Fruit fly (Drosophila melanogaster) whole organism, adult: ENCODE results near the gene CG3534.
A peak's percentile ranks its signal among the peaks of the same experiment; 100 is the strongest.
"Not testable (repeated sequence)": the region's sequence is repeated elsewhere in the genome, so short reads cannot be mapped to it uniquely, and the experiment has no call there.

Experiments
- CG11617 ChIP-seq: fragments of 200-800 bp; sonication (Bioruptor generic); optimal IDR thresholded peaks from 2 replicates; lab custom pipeline; 2017; ENCODE audit warnings: mild to moderate bottlenecking, missing biosample characterization, missing genetic modification reagents, missing genetic modification characterization
- CG12768 ChIP-seq: fragments of 200-800 bp; sonication (Bioruptor generic); optimal IDR thresholded peaks from 2 replicates; lab custom pipeline; 2017; ENCODE audit warnings: missing biosample characterization, missing genetic modification characterization, mild to moderate bottlenecking, moderate library complexity, missing genetic modification reagents
- CG14711 ChIP-seq: fragments of 200-800 bp; sonication (Bioruptor generic); optimal IDR thresholded peaks from 2 replicates; lab custom pipeline; 2018; ENCODE audit warnings: missing biosample characterization, mild to moderate bottlenecking, missing genetic modification characterization, moderate library complexity
- CG1620 ChIP-seq: fragments of 200-800 bp; sonication (Bioruptor generic); optimal IDR thresholded peaks from 2 replicates; lab custom pipeline; 2016; ENCODE audit warnings: missing biosample characterization, missing genetic modification characterization
- CG33017 ChIP-seq: fragments of 200-800 bp; sonication (Bioruptor generic); optimal IDR thresholded peaks from 2 replicates; lab custom pipeline; 2018; ENCODE audit warnings: missing biosample characterization, mild to moderate bottlenecking, missing genetic modification characterization, moderate library complexity
- CG5204 ChIP-seq: fragments of 200-800 bp; sonication (Bioruptor generic); optimal IDR thresholded peaks from 2 replicates; lab custom pipeline; 2016; ENCODE audit warnings: missing biosample characterization, missing genetic modification characterization
- CG7045 ChIP-seq: fragments of 200-800 bp; sonication (Bioruptor generic); optimal IDR thresholded peaks from 2 replicates; lab custom pipeline; 2017; ENCODE audit warnings: missing biosample characterization, mild to moderate bottlenecking, missing genetic modification characterization
- CG7101 ChIP-seq: fragments of 200-800 bp; sonication (Bioruptor generic); optimal IDR thresholded peaks from 2 replicates; lab custom pipeline; 2018; ENCODE audit warnings: missing biosample characterization, mild to moderate bottlenecking, missing genetic modification characterization, moderate library complexity
- Clk ChIP-seq: fragments of 200-800 bp; sonication (Bioruptor generic); optimal IDR thresholded peaks from 2 replicates; lab custom pipeline; 2017; ENCODE audit warnings: missing biosample characterization, missing genetic modification characterization
- Crg-1 ChIP-seq: fragments of 200-800 bp; sonication (Bioruptor generic); optimal IDR thresholded peaks from 2 replicates; lab custom pipeline; 2016; ENCODE audit warnings: missing biosample characterization, missing genetic modification characterization
- Hr96 ChIP-seq: fragments of 200-800 bp; sonication (Bioruptor generic); optimal IDR thresholded peaks from 2 replicates; lab custom pipeline; 2016; ENCODE audit warnings: missing biosample characterization, missing genetic modification characterization
- Mnt ChIP-seq: fragments of 200-800 bp; sonication (Bioruptor generic); optimal IDR thresholded peaks from 2 replicates; lab custom pipeline; 2016; ENCODE audit warnings: missing biosample characterization, mild to moderate bottlenecking, missing genetic modification characterization
- bab1 ChIP-seq: fragments of 200-800 bp; sonication (Bioruptor generic); optimal IDR thresholded peaks from 3 replicates; lab custom pipeline; 2019; ENCODE audit warnings: missing biosample characterization, mild to moderate bottlenecking, missing genetic modification characterization, moderate library complexity
- cic ChIP-seq: fragments of 200-800 bp; sonication (Bioruptor generic); optimal IDR thresholded peaks from 2 replicates; lab custom pipeline; 2017; ENCODE audit warnings: missing biosample characterization, mild to moderate bottlenecking, missing genetic modification characterization, moderate library complexity
- cnc ChIP-seq, 2 experiments: fragments of >200 bp; optimal IDR thresholded peaks; 2 replicates each; lab custom pipeline; 2017
- kay ChIP-seq: fragments of 200-800 bp; sonication (Bioruptor generic); peaks from one replicate; lab custom pipeline; 2016; ENCODE audit warnings: missing biosample characterization, missing genetic modification characterization, borderline replicate concordance
- ovo ChIP-seq: fragments of 200-800 bp; sonication (Bioruptor generic); optimal IDR thresholded peaks from 2 replicates; lab custom pipeline; 2016; ENCODE audit warnings: missing biosample characterization, missing genetic modification characterization
- pad ChIP-seq: fragments of 200-800 bp; sonication (Bioruptor generic); optimal IDR thresholded peaks from 3 replicates; lab custom pipeline; 2017; ENCODE audit warnings: missing biosample characterization, missing genetic modification characterization, mild to moderate bottlenecking, moderate library complexity, missing genetic modification reagents
- tj ChIP-seq: fragments of 200-800 bp; sonication (Bioruptor generic); optimal IDR thresholded peaks from 3 replicates; lab custom pipeline; 2017; ENCODE audit warnings: missing biosample characterization, mild to moderate bottlenecking, missing genetic modification characterization, moderate library complexity
- toe ChIP-seq: fragments of 200-800 bp; sonication (Bioruptor generic); optimal IDR thresholded peaks from 2 replicates; lab custom pipeline; 2016; ENCODE audit warnings: missing biosample characterization, missing genetic modification characterization

CG3534 gene

dm6 chr3R:16987220-16987923 lies 8.9 kb upstream of the CG3534 start, which contains the start of gene CG18622:
Gene CG18622 (minus strand): TSS chr3R:16987732.
- TF ChIP-seq bab1 = no peak
- TF ChIP-seq CG33017 (tag; lab: Kevin White, UChicago) = peak; percentile 3
- peak; percentile 94 for TF ChIP-seq pad (GFP tag; lab: Kevin White, UChicago)
- peak; percentile 24 for TF ChIP-seq toe
- TF ChIP-seq CG12768 (GFP tag; lab: Kevin White, UChicago) = peak; percentile 88
- TF ChIP-seq cic (GFP tag; lab: Kevin White, UChicago) = peak; percentile 95
- TF ChIP-seq CG11617 (GFP tag; lab: Kevin White, UChicago) = no peak
- TF ChIP-seq CG14711 (tag; lab: Kevin White, UChicago) = no peak
- TF ChIP-seq Clk = no peak
- no peak for TF ChIP-seq CG7045 (GFP tag; lab: Kevin White, UChicago)
- TF ChIP-seq ovo = peak; percentile 56
- TF ChIP-seq CG5204 (GFP tag; lab: Kevin White, UChicago) = no peak
- TF ChIP-seq Crg-1 = no peak
- TF ChIP-seq kay (GFP tag; lab: Kevin White, UChicago) = peak; percentile 82
- no peak for TF ChIP-seq Hr96 (GFP tag; lab: Kevin White, UChicago)
- peak; percentile 21 for TF ChIP-seq tj
- TF ChIP-seq cnc (optimal IDR thresholded peaks at IDR 0.05; lab: Kevin White, UChicago) = no peak
- no peak for TF ChIP-seq CG1620 (GFP tag; lab: Kevin White, UChicago)
- TF ChIP-seq CG7101 = no peak
- TF ChIP-seq Mnt (GFP tag; lab: Kevin White, UChicago) = peak; percentile 63

- TF ChIP-seq cic (GFP tag; lab: Kevin White, UChicago) (peak; percentile 12), CG14711 (tag; lab: Kevin White, UChicago) (no peak)
Observed at dm6 chr3R:16987924-16988298, 8.3 kb upstream of the CG3534 start.

dm6 chr3R:16988514-16988913 lies 7.7 kb upstream of the CG3534 start, which contains the start of gene MESK4:
Gene MESK4 (plus strand): TSS chr3R:16988814.
- TF ChIP-seq CG7045, CG1620, CG5204 (GFP tag; lab: Kevin White, UChicago): not testable (repeated sequence)

- peak; percentile 70 for TF ChIP-seq ovo
- no peak for TF ChIP-seq Crg-1
- TF ChIP-seq cnc (optimal IDR thresholded peaks at IDR 0.05; lab: Kevin White, UChicago) = no peak
- TF ChIP-seq Hr96 (GFP tag; lab: Kevin White, UChicago) = peak; percentile 54
- TF ChIP-seq CG5204 (GFP tag; lab: Kevin White, UChicago) = peak; percentile 52
- TF ChIP-seq cic (GFP tag; lab: Kevin White, UChicago) = no peak
- peak; percentile 4 for TF ChIP-seq pad (GFP tag; lab: Kevin White, UChicago)
- peak; percentile 5 for TF ChIP-seq CG1620 (GFP tag; lab: Kevin White, UChicago)
- TF ChIP-seq CG7101 = peak; percentile 52
- peak; percentile 37 for TF ChIP-seq CG14711 (tag; lab: Kevin White, UChicago)
- peak; percentile 23 for TF ChIP-seq CG12768 (GFP tag; lab: Kevin White, UChicago)
- no peak for TF ChIP-seq kay (GFP tag; lab: Kevin White, UChicago)
- TF ChIP-seq CG33017 (tag; lab: Kevin White, UChicago) = peak; percentile 57
- peak; percentile 43 for TF ChIP-seq toe
- TF ChIP-seq CG7045 (GFP tag; lab: Kevin White, UChicago) = no peak
- TF ChIP-seq bab1 = peak; percentile 60
- TF ChIP-seq tj = no peak
- peak; percentile 24 for TF ChIP-seq Mnt (GFP tag; lab: Kevin White, UChicago)
- TF ChIP-seq Clk = no peak
- no peak for TF ChIP-seq CG11617 (GFP tag; lab: Kevin White, UChicago)
Observed at dm6 chr3R:16991781-16992180, 4.5 kb upstream of the CG3534 start, which contains the start of gene EMC2B. Gene EMC2B (minus strand): TSS chr3R:16991878.

dm6 chr3R:16992716-16993115 lies 3.5 kb upstream of the CG3534 start, which contains the start of gene CG31274:
Gene CG31274 (plus strand): TSS chr3R:16993016.
- TF ChIP-seq CG14711 (tag; lab: Kevin White, UChicago); CG5204 (GFP tag; lab: Kevin White, UChicago); CG33017 (tag; lab: Kevin White, UChicago): not testable (repeated sequence)

dm6 chr3R:17002218-17003110 lies 6.2 kb downstream of the CG3534 start, which contains the start of the genes Sf3a1 and Irc:
Gene Sf3a1 (minus strand): TSS chr3R:17002355.
Gene Irc (plus strand): TSS chr3R:17002875.
- no peak for TF ChIP-seq toe
- TF ChIP-seq CG5204 (GFP tag; lab: Kevin White, UChicago) = no peak
- peak; percentile 20 for TF ChIP-seq CG7101
- peak; percentile 19 for TF ChIP-seq Crg-1
- TF ChIP-seq Hr96 (GFP tag; lab: Kevin White, UChicago) = peak; percentile 25
- TF ChIP-seq CG1620 (GFP tag; lab: Kevin White, UChicago) = peak; percentile 26
- TF ChIP-seq CG12768 (GFP tag; lab: Kevin White, UChicago) = peak; percentile 73
- peak; percentile 44 for TF ChIP-seq Mnt (GFP tag; lab: Kevin White, UChicago)
- TF ChIP-seq CG7045 (GFP tag; lab: Kevin White, UChicago) = no peak
- TF ChIP-seq Clk = no peak
- peak; percentile 94 for TF ChIP-seq kay (GFP tag; lab: Kevin White, UChicago)
- no peak for TF ChIP-seq CG11617 (GFP tag; lab: Kevin White, UChicago)
- TF ChIP-seq ovo = no peak
- no peak for TF ChIP-seq cnc (optimal IDR thresholded peaks at IDR 0.05; lab: Kevin White, UChicago)
- TF ChIP-seq bab1 = peak; percentile 45
- no peak for TF ChIP-seq pad (GFP tag; lab: Kevin White, UChicago)
- TF ChIP-seq tj = no peak
- TF ChIP-seq CG33017 (tag; lab: Kevin White, UChicago) = no peak
- TF ChIP-seq CG14711 (tag; lab: Kevin White, UChicago) = no peak
- TF ChIP-seq cic (GFP tag; lab: Kevin White, UChicago) = peak; percentile 87
